Worm (Caenorhabditis elegans) whole organism, mixed stage, embryonic: Measurements from ENCODE around the gene Y43F8B.18.

Experiments used
- ceh-43 ChIP-seq: fragments of 200-800 bp; sonication (Bioruptor generic); optimal IDR thresholded peaks from 2 replicates; lab custom pipeline; 2018; ENCODE audit warnings: mild to moderate bottlenecking, missing genetic modification characterization, moderate library complexity, missing compliant biosample characterization
- ceh-83 ChIP-seq: fragments of 200-800 bp; sonication (Bioruptor generic); optimal IDR thresholded peaks from 2 replicates; lab custom pipeline; 2018; ENCODE audit warnings: mild to moderate bottlenecking, missing genetic modification characterization, missing compliant biosample characterization
- elt-1 ChIP-seq: sonication (generic microtip); optimal IDR thresholded peaks from 2 replicates; lab custom pipeline; 2017; ENCODE audit warnings: missing genetic modification characterization, mild to moderate bottlenecking, missing compliant biosample characterization, antibody characterized with exemption, moderate library complexity, borderline replicate concordance; ENCODE audit not compliant: insufficient read depth
- lsy-2 ChIP-seq: fragments of 150-350 bp; optimal IDR thresholded peaks from 2 replicates; lab custom pipeline; 2014; ENCODE audit warnings: missing biosample characterization, missing genetic modification characterization
- mep-1 ChIP-seq: fragments of 150-350 bp; optimal IDR thresholded peaks from 2 replicates; lab custom pipeline; 2017; ENCODE audit warnings: missing biosample characterization, missing genetic modification reagents, missing genetic modification characterization, inconsistent platforms
- nhr-237 ChIP-seq: fragments of 150-350 bp; optimal IDR thresholded peaks from 2 replicates; lab custom pipeline; 2014; ENCODE audit warnings: missing biosample characterization, missing genetic modification characterization
- nhr-28 ChIP-seq: fragments of 150-350 bp; optimal IDR thresholded peaks from 2 replicates; lab custom pipeline; 2014; ENCODE audit warnings: missing biosample characterization, missing genetic modification characterization
- nhr-76 ChIP-seq: sonication (generic microtip); optimal IDR thresholded peaks from 2 replicates; lab custom pipeline; 2017; ENCODE audit warnings: missing biosample characterization, missing genetic modification characterization
- snpc-4 ChIP-seq: fragments of 150-350 bp; optimal IDR thresholded peaks from 2 replicates; lab custom pipeline; 2014; ENCODE audit warnings: missing biosample characterization, missing genetic modification characterization
- unc-120 ChIP-seq: sonication (generic microtip); optimal IDR thresholded peaks from 2 replicates; lab custom pipeline; 2017; ENCODE audit warnings: missing genetic modification characterization, missing compliant biosample characterization; ENCODE audit not compliant: poor library complexity, severe bottlenecking
- unc-39 ChIP-seq: fragments of 150-350 bp; optimal IDR thresholded peaks from 2 replicates; lab custom pipeline; 2014; ENCODE audit warnings: missing biosample characterization, missing genetic modification characterization
- unc-62 ChIP-seq: fragments of 150-350 bp; optimal IDR thresholded peaks from 2 replicates; lab custom pipeline; 2014; ENCODE audit warnings: missing biosample characterization, missing genetic modification reagents, missing genetic modification characterization
- ztf-11 ChIP-seq: fragments of 150-350 bp; optimal IDR thresholded peaks from 2 replicates; lab custom pipeline; 2014; ENCODE audit warnings: missing biosample characterization, missing genetic modification characterization

- no peak for TF ChIP-seq snpc-4 (tag; lab: Kevin White, UChicago)
- no peak for TF ChIP-seq nhr-76
- no peak for TF ChIP-seq nhr-237 (tag; lab: Kevin White, UChicago)
- no peak for TF ChIP-seq unc-62 (GFP tag; lab: Kevin White, UChicago)
- TF ChIP-seq lsy-2 (tag; lab: Kevin White, UChicago) = no peak
- TF ChIP-seq unc-39 (tag; lab: Kevin White, UChicago) = no peak
- TF ChIP-seq unc-120 (tag; lab: Kevin White, UChicago) = no peak
- no peak for TF ChIP-seq ztf-11 (tag; lab: Kevin White, UChicago)
- TF ChIP-seq elt-1 = no peak
- no peak for TF ChIP-seq mep-1
- TF ChIP-seq ceh-43 = no peak
- TF ChIP-seq ceh-83 (GFP tag; lab: Kevin White, UChicago) = no peak
- no peak for TF ChIP-seq nhr-28
Observed at ce11 chrV:19510352-19510751, 24.6 kb downstream of the Y43F8B.18 start.
